Worm (Caenorhabditis elegans) whole organism, young adult: Measurements from ENCODE around the gene Y14H12A.1.

Experiments used
- B0261.1 ChIP-seq: sonication (generic microtip); optimal IDR thresholded peaks from 2 replicates; lab custom pipeline; 2016; ENCODE audit warnings: mild to moderate bottlenecking, missing genetic modification characterization, moderate library complexity, missing compliant biosample characterization
- B0336.3 ChIP-seq: fragments of 200-800 bp; sonication (Bioruptor generic); IDR thresholded peaks from 2 replicates; pipeline ENCODE4 v1.3.6; 2022; ENCODE audit warnings: missing genetic modification characterization, missing compliant biosample characterization
- F22D6.2 ChIP-seq: sonication (generic microtip); optimal IDR thresholded peaks from 2 replicates; lab custom pipeline; 2016; ENCODE audit warnings: mild to moderate bottlenecking, missing genetic modification characterization, missing compliant biosample characterization
- F23B12.7 ChIP-seq: sonication (generic microtip); optimal IDR thresholded peaks from 2 replicates; lab custom pipeline; 2017; ENCODE audit warnings: missing genetic modification characterization, mild to moderate bottlenecking, missing compliant biosample characterization, antibody characterized with exemption, moderate library complexity; ENCODE audit not compliant: insufficient read depth
- F37B4.10 ChIP-seq: fragments of 200-800 bp; sonication (Bioruptor generic); IDR thresholded peaks from 2 replicates; pipeline ENCODE4 v1.3.6; 2022; ENCODE audit warnings: missing genetic modification characterization, missing compliant biosample characterization
- F52B5.7 ChIP-seq: sonication (generic microtip); optimal IDR thresholded peaks from 2 replicates; lab custom pipeline; 2016; ENCODE audit warnings: mild to moderate bottlenecking, missing genetic modification characterization, missing compliant biosample characterization
- F57C9.4 ChIP-seq: sonication (generic microtip); optimal IDR thresholded peaks from 2 replicates; lab custom pipeline; 2017; ENCODE audit warnings: mild to moderate bottlenecking, missing genetic modification characterization, missing compliant biosample characterization
- T07F8.4 ChIP-seq: sonication (generic microtip); optimal IDR thresholded peaks from 2 replicates; lab custom pipeline; 2016; ENCODE audit warnings: mild to moderate bottlenecking, missing genetic modification characterization, moderate library complexity, missing compliant biosample characterization
- ama-1 ChIP-seq, 3 experiments: fragments of 150-350 bp in 1 of 3; sonication (generic microtip) in 2 of 3; optimal IDR thresholded peaks; 2 replicates each; lab custom pipeline; 2014 to 2018; ENCODE audit warnings: missing biosample characterization in 2 of 3, missing genetic modification characterization in 2 of 3, missing genetic modification reagents in 2 of 3
- atf-7 ChIP-seq: sonication (generic microtip); optimal IDR thresholded peaks from 2 replicates; lab custom pipeline; 2017; ENCODE audit warnings: mild to moderate bottlenecking, missing genetic modification characterization, missing compliant biosample characterization
- bed-1 ChIP-seq: fragments of 200-800 bp; sonication (Bioruptor generic); IDR thresholded peaks from 2 replicates; pipeline ENCODE4 v1.3.6; 2022; ENCODE audit warnings: missing genetic modification reagents, missing genetic modification characterization, missing compliant biosample characterization
- ccch-3 ChIP-seq: fragments of 200-800 bp; sonication (Bioruptor generic); optimal IDR thresholded peaks from 2 replicates; lab custom pipeline; 2018; ENCODE audit warnings: mild to moderate bottlenecking, missing genetic modification characterization, missing compliant biosample characterization
- ceh-100 ChIP-seq: fragments of 200-800 bp; sonication (Bioruptor generic); IDR thresholded peaks from 2 replicates; pipeline ENCODE4 v1.3.6; 2022; ENCODE audit warnings: missing genetic modification reagents, missing genetic modification characterization, missing compliant biosample characterization
- efl-1 ChIP-seq: fragments of 150-350 bp; optimal IDR thresholded peaks from 2 replicates; lab custom pipeline; 2014; ENCODE audit warnings: missing biosample characterization, missing genetic modification reagents, missing genetic modification characterization
- egl-44 ChIP-seq: fragments of 200-800 bp; sonication (Bioruptor generic); IDR thresholded peaks from 2 replicates; pipeline ENCODE4 v1.3.6; 2022; ENCODE audit warnings: missing genetic modification reagents, missing genetic modification characterization, missing compliant biosample characterization
- egrh-3 ChIP-seq: fragments of 200-800 bp; sonication (Bioruptor generic); IDR thresholded peaks from 2 replicates; pipeline ENCODE4 v1.3.6; 2022; ENCODE audit warnings: missing genetic modification reagents, missing genetic modification characterization, missing compliant biosample characterization
- ekl-4 ChIP-seq: fragments of 200-800 bp; sonication (Bioruptor generic); IDR thresholded peaks from 2 replicates; pipeline ENCODE4 v1.3.6; 2022; ENCODE audit warnings: missing genetic modification reagents, missing genetic modification characterization, missing compliant biosample characterization
- fkh-3 ChIP-seq: sonication (generic microtip); optimal IDR thresholded peaks from 2 replicates; lab custom pipeline; 2016; ENCODE audit warnings: mild to moderate bottlenecking, missing genetic modification characterization, missing compliant biosample characterization
- lin-26 ChIP-seq: fragments of 200-800 bp; sonication (Bioruptor generic); IDR thresholded peaks from 2 replicates; pipeline ENCODE4 v1.3.6; 2022; ENCODE audit warnings: missing genetic modification reagents, missing genetic modification characterization, missing compliant biosample characterization
- lin-54 ChIP-seq: fragments of 200-800 bp; sonication (Bioruptor generic); optimal IDR thresholded peaks from 2 replicates; lab custom pipeline; 2018; ENCODE audit warnings: mild to moderate bottlenecking, missing genetic modification characterization, missing compliant biosample characterization
- lir-1 ChIP-seq: fragments of 200-800 bp; sonication (Bioruptor generic); conservative IDR thresholded peaks from 2 replicates; pipeline ENCODE4 v1.3.6; 2022; ENCODE audit warnings: missing genetic modification reagents, missing genetic modification characterization, missing compliant biosample characterization
- lsl-1 ChIP-seq: fragments of 200-800 bp; sonication (Bioruptor generic); optimal IDR thresholded peaks from 2 replicates; lab custom pipeline; 2018; ENCODE audit warnings: mild to moderate bottlenecking, missing genetic modification characterization, moderate library complexity, missing compliant biosample characterization
- madf-8 ChIP-seq: fragments of 200-800 bp; sonication (Bioruptor generic); conservative IDR thresholded peaks from 2 replicates; pipeline ENCODE4 v1.3.6; 2022; ENCODE audit warnings: missing genetic modification reagents, missing genetic modification characterization, missing compliant biosample characterization
- mcd-1 ChIP-seq: fragments of 200-800 bp; sonication (Bioruptor generic); IDR thresholded peaks from 2 replicates; pipeline ENCODE4 v1.3.6; 2022; ENCODE audit warnings: missing genetic modification reagents, missing genetic modification characterization, missing compliant biosample characterization
- nfya-1 ChIP-seq: sonication (generic microtip); optimal IDR thresholded peaks from 2 replicates; lab custom pipeline; 2017; ENCODE audit warnings: antibody characterized with exemption, missing compliant biosample characterization, missing genetic modification characterization, borderline replicate concordance; ENCODE audit not compliant: insufficient read depth
- nfya-2 ChIP-seq: fragments of 200-800 bp; sonication (Bioruptor generic); IDR thresholded peaks from 2 replicates; pipeline ENCODE4 v1.3.6; 2022; ENCODE audit warnings: missing genetic modification reagents, missing genetic modification characterization, missing compliant biosample characterization
- nfyb-1 ChIP-seq: fragments of 200-800 bp; sonication (Bioruptor generic); IDR thresholded peaks from 2 replicates; pipeline ENCODE4 v1.3.6; 2022; ENCODE audit warnings: missing genetic modification reagents, missing genetic modification characterization, missing compliant biosample characterization
- nhr-120 ChIP-seq: fragments of 200-800 bp; sonication (Bioruptor generic); IDR thresholded peaks from 2 replicates; pipeline ENCODE4 v1.3.6; 2022; ENCODE audit warnings: missing genetic modification characterization, missing compliant biosample characterization
- nhr-90 ChIP-seq: sonication (generic microtip); optimal IDR thresholded peaks from 2 replicates; lab custom pipeline; 2016; ENCODE audit warnings: missing genotype, mild to moderate bottlenecking, missing genetic modification characterization, missing compliant biosample characterization
- pbrm-1 ChIP-seq: fragments of 200-800 bp; sonication (Bioruptor generic); IDR thresholded peaks from 2 replicates; pipeline ENCODE4 v1.3.6; 2022; ENCODE audit warnings: missing genetic modification reagents, missing genetic modification characterization, missing compliant biosample characterization
- rec-8 ChIP-seq, 2 experiments: sonication (generic microtip); optimal IDR thresholded peaks; 2 replicates each; lab custom pipeline; 2016; ENCODE audit warnings: mild to moderate bottlenecking in 2 of 2, missing genetic modification characterization in 2 of 2, missing genetic modification reagents in 2 of 2, missing genotype in 2 of 2, missing biosample characterization in 1 of 2, missing compliant biosample characterization in 1 of 2, moderate library complexity in 1 of 2
- rpc-1 ChIP-seq, 2 experiments: fragments of 150-350 bp in 1 of 2; sonication (generic microtip) in 1 of 2; optimal IDR thresholded peaks; 2 replicates each; lab custom pipeline; 2014 to 2018; ENCODE audit warnings: missing biosample characterization in 1 of 2, missing genetic modification characterization in 1 of 2, missing genetic modification reagents in 1 of 2, missing genotype in 1 of 2
- sea-2 ChIP-seq: fragments of 200-800 bp; sonication (Bioruptor generic); IDR thresholded peaks from 2 replicates; pipeline ENCODE4 v1.3.6; 2022; ENCODE audit warnings: missing genetic modification characterization, missing compliant biosample characterization
- snpc-1.1 ChIP-seq: sonication (generic microtip); optimal IDR thresholded peaks from 2 replicates; lab custom pipeline; 2017; ENCODE audit warnings: missing genetic modification characterization, mild to moderate bottlenecking, missing compliant biosample characterization, antibody characterized with exemption, moderate library complexity, missing genotype, missing genetic modification reagents; ENCODE audit not compliant: insufficient read depth
- sptf-2 ChIP-seq: fragments of 200-800 bp; sonication (Bioruptor generic); optimal IDR thresholded peaks from 2 replicates; lab custom pipeline; 2018; ENCODE audit warnings: mild to moderate bottlenecking, missing genetic modification characterization, missing compliant biosample characterization
- xnd-1 ChIP-seq: sonication (generic microtip); optimal IDR thresholded peaks from 2 replicates; lab custom pipeline; 2016; ENCODE audit warnings: missing genotype, missing genetic modification reagents, missing genetic modification characterization, missing compliant biosample characterization
- zfh-2 ChIP-seq: fragments of 200-800 bp; sonication (Bioruptor generic); conservative IDR thresholded peaks from 2 replicates; pipeline ENCODE4 v1.3.6; 2022; ENCODE audit warnings: missing genetic modification reagents, missing genetic modification characterization, missing compliant biosample characterization
- zim-3 ChIP-seq: sonication (generic microtip); optimal IDR thresholded peaks from 2 replicates; lab custom pipeline; 2017; ENCODE audit warnings: mild to moderate bottlenecking, missing genetic modification characterization, moderate library complexity, missing compliant biosample characterization
- ztf-26 ChIP-seq: sonication (generic microtip); optimal IDR thresholded peaks from 2 replicates; lab custom pipeline; 2017; ENCODE audit warnings: missing genetic modification characterization, missing compliant biosample characterization
- ztf-3 ChIP-seq: fragments of 200-800 bp; sonication (Bioruptor generic); optimal IDR thresholded peaks from 2 replicates; lab custom pipeline; 2018; ENCODE audit warnings: mild to moderate bottlenecking, missing genetic modification characterization, missing compliant biosample characterization

Gene Y14H12A.1

ce11 chrII:3961256-3961655, 31.7 kb upstream of the Y14H12A.1 start:
- TF ChIP-seq F37B4.10 (no peak), F22D6.2 (no peak), ekl-4 (GFP tag; lab: Robert Waterston, UW) (no peak), snpc-1.1 (tag; lab: Kevin White, UChicago) (no peak), nhr-90 (tag; lab: Kevin White, UChicago) (no peak), ama-1 (optimal IDR thresholded peaks at IDR 0.05; lab: Kevin White, UChicago) (no peak), ama-1 (GFP tag; optimal IDR thresholded peaks at IDR 0.05; lab: Kevin White, UChicago) (no peak), F57C9.4 (no peak), nfya-2 (no peak), ceh-100 (no peak), nfya-1 (no peak), atf-7 (tag; lab: Kevin White, UChicago) (no peak), ztf-3 (no peak), B0336.3 (GFP tag; lab: Robert Waterston, UW) (no peak), rec-8 (tag; optimal IDR thresholded peaks at IDR 0.05; lab: Kevin White, UChicago) (no peak), lsl-1 (no peak), ztf-26 (tag; lab: Kevin White, UChicago) (no peak), rpc-1 (optimal IDR thresholded peaks at IDR 0.05; lab: Kevin White, UChicago) (no peak), rpc-1 (tag; optimal IDR thresholded peaks at IDR 0.05; lab: Kevin White, UChicago) (no peak), lir-1 (GFP tag; lab: Robert Waterston, UW) (no peak)

DNA sequence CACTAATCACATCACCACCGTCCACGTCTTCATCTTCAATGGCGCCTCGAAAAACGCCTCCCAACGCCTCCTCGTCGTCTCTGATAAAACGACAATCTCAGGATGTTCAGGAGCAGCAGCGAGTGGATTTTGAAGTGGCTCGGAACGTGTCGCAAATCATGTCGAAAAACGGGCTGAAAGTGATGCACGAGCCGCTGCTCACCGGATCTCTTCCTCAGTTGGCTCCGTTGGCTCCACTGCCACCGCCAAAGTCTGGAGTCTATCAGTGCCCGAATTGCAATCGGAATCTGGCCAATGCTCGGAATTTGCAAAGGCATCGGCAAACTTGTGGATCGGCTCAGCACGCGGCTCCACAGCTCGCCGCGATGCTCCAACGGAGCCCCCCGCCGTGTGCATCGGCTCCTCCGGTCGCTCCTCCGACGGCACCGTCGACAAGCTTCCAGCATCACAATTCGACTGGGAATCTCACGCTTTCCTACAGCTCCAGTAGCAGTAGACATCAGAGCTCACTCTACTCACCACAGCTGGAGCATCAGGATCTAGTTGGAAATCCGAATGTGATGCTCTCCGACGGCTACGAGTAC, 28.6 kb upstream of the Y14H12A.1 start:
- TF ChIP-seq egrh-3 (GFP tag; lab: Robert Waterston, UW), result peak; percentile 85
- no peak for TF ChIP-seq zim-3 (tag; lab: Kevin White, UChicago)
- TF ChIP-seq mcd-1 (GFP tag; lab: Robert Waterston, UW), result 0 out of 2 replicates have a peak, but pooled peaks have one; percentile 33
- TF ChIP-seq lin-26, result 0 out of 2 replicates have a peak, but pooled peaks have one; percentile 32
- TF ChIP-seq egl-44, result no peak
- TF ChIP-seq sptf-2 (GFP tag; lab: Kevin White, UChicago), result peak; percentile 25
- no peak for TF ChIP-seq bed-1
- TF ChIP-seq fkh-3, result no peak
- TF ChIP-seq F37B4.10, result no peak
- peak; percentile 11; the same call in 1 of the 2 replicates for TF ChIP-seq sea-2 (GFP tag; lab: Robert Waterston, UW)
- TF ChIP-seq nfyb-1, result 0 out of 2 replicates have a peak, but pooled peaks have one; percentile 23
- peak; percentile 38 for TF ChIP-seq F52B5.7 (tag; lab: Kevin White, UChicago)
- peak; percentile 87 for TF ChIP-seq zfh-2 (GFP tag; lab: Robert Waterston, UW)
- TF ChIP-seq madf-8, result no peak
- TF ChIP-seq xnd-1, result no peak

DNA sequence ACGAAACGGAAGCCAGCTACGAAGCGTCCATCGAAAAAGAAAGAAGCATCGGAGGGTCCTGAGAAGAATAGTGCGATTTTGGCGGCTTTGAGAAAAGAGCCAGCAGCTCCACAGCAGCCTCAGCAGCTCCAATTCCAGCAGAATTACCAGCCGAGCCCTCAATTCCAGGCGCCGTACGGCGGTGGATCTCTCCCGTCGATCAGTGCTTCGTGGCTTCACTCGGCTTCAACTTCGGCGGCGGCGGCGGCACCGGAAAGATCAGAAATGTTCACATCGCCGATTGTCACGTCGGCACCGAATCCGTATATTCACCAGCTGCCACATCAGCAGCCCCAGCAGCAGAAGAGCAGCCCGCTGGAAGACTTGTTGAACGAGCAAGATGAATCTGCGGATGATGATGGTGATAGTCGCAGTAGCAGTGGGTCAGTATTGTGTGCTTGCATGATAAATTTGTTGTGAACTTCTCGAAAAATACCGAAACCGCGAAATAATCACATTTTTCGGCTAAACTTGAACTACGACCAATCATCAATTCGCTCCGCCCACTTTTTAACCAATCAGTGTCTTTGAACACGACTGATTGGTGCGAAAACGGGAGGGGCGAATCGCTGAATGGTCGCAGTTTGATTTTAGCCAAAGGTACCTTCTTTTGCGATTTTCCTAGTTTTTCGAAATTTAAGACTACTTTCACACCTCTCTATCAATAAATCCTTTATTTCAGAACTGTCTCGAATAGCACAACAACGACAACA, 27.2 kb upstream of the Y14H12A.1 start:
- TF ChIP-seq lin-54 (GFP tag; lab: Kevin White, UChicago) (no peak), T07F8.4 (tag; lab: Kevin White, UChicago) (no peak), B0261.1 (tag; lab: Kevin White, UChicago) (no peak), egrh-3 (GFP tag; lab: Robert Waterston, UW) (peak; percentile 77; the same call in 1 of the 2 replicates), madf-8 (no peak), mcd-1 (GFP tag; lab: Robert Waterston, UW) (no peak; the same call in 1 of the 2 replicates), pbrm-1 (GFP tag; lab: Robert Waterston, UW) (no peak), nhr-120 (no peak), zfh-2 (GFP tag; lab: Robert Waterston, UW) (peak; percentile 89), ccch-3 (GFP tag; lab: Kevin White, UChicago) (no peak), ekl-4 (GFP tag; lab: Robert Waterston, UW) (no peak), F23B12.7 (no peak), efl-1 (GFP tag; lab: Kevin White, UChicago) (no peak), rpc-1 (optimal IDR thresholded peaks at IDR 0.05; lab: Kevin White, UChicago) (no peak), rpc-1 (tag; optimal IDR thresholded peaks at IDR 0.05; lab: Kevin White, UChicago) (no peak)
